Worm (Caenorhabditis elegans) whole organism, L1 larva: ENCODE data around the gene W09H1.4.

Experiments
- Y116A8C.19 ChIP-seq: sonication (generic microtip); optimal IDR thresholded peaks from 2 replicates; lab custom pipeline; 2016; ENCODE audit warnings: missing compliant biosample characterization, missing genetic modification characterization, borderline replicate concordance
- alr-1 ChIP-seq: fragments of 200-800 bp; sonication (Bioruptor generic); optimal IDR thresholded peaks from 2 replicates; lab custom pipeline; 2018; ENCODE audit warnings: borderline replicate concordance, mild to moderate bottlenecking, missing genetic modification characterization, missing compliant biosample characterization
- ama-1 ChIP-seq: fragments of 150-350 bp; optimal IDR thresholded peaks from 2 replicates; lab custom pipeline; 2014
- blmp-1 ChIP-seq: fragments of 150-350 bp; optimal IDR thresholded peaks from 2 replicates; lab custom pipeline; 2014; ENCODE audit warnings: missing biosample characterization, missing genetic modification characterization
- fos-1 ChIP-seq: fragments of 150-350 bp; optimal IDR thresholded peaks from 2 replicates; lab custom pipeline; 2014; ENCODE audit warnings: missing biosample characterization, missing genetic modification characterization
- grh-1 ChIP-seq: fragments of 200-800 bp; sonication (Bioruptor generic); IDR thresholded peaks from 2 replicates; pipeline ENCODE4 v1.3.6; 2022; ENCODE audit warnings: missing genetic modification reagents, missing genetic modification characterization, missing compliant biosample characterization
- lin-39 ChIP-seq: fragments of 150-350 bp; optimal IDR thresholded peaks from 2 replicates; lab custom pipeline; 2014; ENCODE audit warnings: missing biosample characterization, missing genetic modification reagents, missing genetic modification characterization
- mdl-1 ChIP-seq, 2 experiments: fragments of 150-350 bp; optimal IDR thresholded peaks; 2 replicates each; lab custom pipeline; 2014 to 2017; ENCODE audit warnings: missing biosample characterization in 2 of 2, missing genetic modification characterization in 2 of 2, inconsistent platforms in 1 of 2
- nhr-77 ChIP-seq: fragments of 150-350 bp; optimal IDR thresholded peaks from 2 replicates; lab custom pipeline; 2014; ENCODE audit warnings: missing biosample characterization, missing genetic modification characterization
- nhr-85 ChIP-seq: sonication (generic microtip); peaks from one replicate; lab custom pipeline; 2016; ENCODE audit warnings: missing genetic modification characterization, inconsistent platforms, missing compliant biosample characterization
- pag-3 ChIP-seq: sonication (generic microtip); optimal IDR thresholded peaks from 2 replicates; lab custom pipeline; 2017; ENCODE audit warnings: missing genetic modification characterization, mild to moderate bottlenecking, missing compliant biosample characterization, antibody characterized with exemption, borderline replicate concordance; ENCODE audit not compliant: insufficient read depth
- rnt-1 ChIP-seq: sonication (generic microtip); optimal IDR thresholded peaks from 2 replicates; lab custom pipeline; 2016; ENCODE audit warnings: mild to moderate bottlenecking, missing genetic modification characterization, moderate library complexity, missing compliant biosample characterization
- snpc-4 ChIP-seq: fragments of 150-350 bp; optimal IDR thresholded peaks from 2 replicates; lab custom pipeline; 2014; ENCODE audit warnings: missing biosample characterization, missing genetic modification characterization
- ztf-11 ChIP-seq, 2 experiments: sonication (generic microtip); optimal IDR thresholded peaks; 2 replicates each; lab custom pipeline; 2016 to 2017; ENCODE audit warnings: missing genetic modification characterization in 2 of 2, missing biosample characterization in 1 of 2, missing compliant biosample characterization in 1 of 2

DNA sequence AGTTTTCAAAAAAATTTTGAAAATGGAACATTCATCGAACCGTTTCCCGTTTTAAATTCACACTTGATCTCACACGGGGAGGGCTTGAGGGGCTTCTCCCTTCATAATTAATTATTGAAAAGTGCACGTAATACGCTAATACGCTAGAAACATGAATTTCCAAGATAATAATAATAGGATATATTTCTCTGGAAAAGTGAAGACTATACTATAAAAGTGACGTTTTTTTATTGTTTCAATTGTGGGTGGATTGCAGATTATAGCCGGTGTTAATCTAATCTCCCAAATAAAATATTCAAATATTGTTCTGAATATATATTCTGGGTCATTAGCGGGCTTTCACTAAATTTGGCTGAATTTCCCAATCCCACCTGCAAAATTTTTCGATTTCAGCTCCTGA lies 50.4 kb downstream of the W09H1.4 start:
- no peak for TF ChIP-seq ama-1 (lab: Kevin White, UChicago)
- TF ChIP-seq rnt-1 (tag; lab: Kevin White, UChicago): no peak
- no peak for TF ChIP-seq nhr-77 (tag; lab: Kevin White, UChicago)
- TF ChIP-seq snpc-4 (tag; lab: Kevin White, UChicago): no peak
- no peak for TF ChIP-seq Y116A8C.19 (tag; lab: Kevin White, UChicago)
- no peak for TF ChIP-seq grh-1
- TF ChIP-seq lin-39: no peak
- TF ChIP-seq alr-1 (tag; lab: Kevin White, UChicago): no peak
- TF ChIP-seq pag-3: no peak
- no peak for TF ChIP-seq mdl-1 (tag; optimal IDR thresholded peaks at IDR 0.05; lab: Kevin White, UChicago)
- TF ChIP-seq fos-1: no peak
- TF ChIP-seq nhr-85 (tag; lab: Kevin White, UChicago): no peak
- TF ChIP-seq blmp-1 (tag; lab: Kevin White, UChicago): no peak
- TF ChIP-seq ztf-11 (tag; optimal IDR thresholded peaks at IDR 0.05; lab: Kevin White, UChicago): no peak
